Worm (Caenorhabditis elegans): ENCODE measurements around the gene mec-3.

- TF ChIP-seq pqm-1 (tag; optimal IDR thresholded peaks at IDR 0.05) (no peak), elt-1 (tag; optimal IDR thresholded peaks at IDR 0.05) (no peak), nhr-237 (tag; optimal IDR thresholded peaks at IDR 0.05) (no peak), mdl-1 (tag; optimal IDR thresholded peaks at IDR 0.05) (no peak)
Observed at ce11 chrIV:10436401-10436800, 25.3 kb downstream of the mec-3 start, which contains the start of gene ins-1.
